Worm (Caenorhabditis elegans): ENCODE data around the gene F28H6.7.

Gene F28H6.7

DNA sequence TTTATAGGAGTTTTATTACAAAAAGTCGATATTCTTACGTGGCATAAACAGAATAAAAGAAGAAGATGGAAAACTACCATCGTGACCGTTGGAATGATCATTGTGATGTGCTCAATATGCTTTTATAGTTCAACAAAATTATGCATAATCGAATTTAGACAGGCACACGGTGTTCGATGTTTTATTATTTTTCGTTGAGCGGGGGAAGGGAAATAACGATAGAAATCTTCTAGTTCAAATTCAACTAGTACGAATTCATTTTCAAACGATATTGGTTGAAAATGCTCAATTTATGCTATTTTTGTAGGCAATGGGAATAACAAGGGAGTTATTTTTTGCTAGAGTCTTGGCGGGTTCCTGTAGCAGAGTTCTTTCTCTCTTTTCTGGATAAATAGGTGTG is 37.3 kb upstream of the F28H6.7 start, which contains the start of gene C33G3.5:
Gene C33G3.5, minus strand, starts transcription at position 101 of the 400 bp plus-strand sequence.
- no peak for TF ChIP-seq lin-1 (GFP tag; IDR thresholded peaks at IDR 0.05)
- TF ChIP-seq mdl-1 (tag; optimal IDR thresholded peaks at IDR 0.05) = no peak
- no peak for TF ChIP-seq dmd-6 (GFP tag; IDR thresholded peaks at IDR 0.05)
- no peak for TF ChIP-seq lsy-2 (tag; optimal IDR thresholded peaks at IDR 0.05)
- TF ChIP-seq saeg-2 (GFP tag; IDR thresholded peaks at IDR 0.05) = no peak
- no peak for TF ChIP-seq nhr-237 (tag; optimal IDR thresholded peaks at IDR 0.05)
- no peak for TF ChIP-seq F49E8.2 (tag; optimal IDR thresholded peaks at IDR 0.05; ENCODE audit: borderline replicate concordance)
- no peak for TF ChIP-seq aha-1 (tag)
- no peak for TF ChIP-seq unc-130 (GFP tag; optimal IDR thresholded peaks at IDR 0.05)
- no peak for TF ChIP-seq snpc-4 (tag; optimal IDR thresholded peaks at IDR 0.05)
- TF ChIP-seq ztf-11 (tag; optimal IDR thresholded peaks at IDR 0.05) = no peak
- no peak for TF ChIP-seq dpl-1 (GFP tag; optimal IDR thresholded peaks at IDR 0.05)
- no peak for TF ChIP-seq R02D3.7 (tag; optimal IDR thresholded peaks at IDR 0.05)
- no peak for TF ChIP-seq lin-38 (GFP tag; IDR thresholded peaks at IDR 0.05)
- TF ChIP-seq zfp-2 (tag; optimal IDR thresholded peaks at IDR 0.05) = no peak

DNA sequence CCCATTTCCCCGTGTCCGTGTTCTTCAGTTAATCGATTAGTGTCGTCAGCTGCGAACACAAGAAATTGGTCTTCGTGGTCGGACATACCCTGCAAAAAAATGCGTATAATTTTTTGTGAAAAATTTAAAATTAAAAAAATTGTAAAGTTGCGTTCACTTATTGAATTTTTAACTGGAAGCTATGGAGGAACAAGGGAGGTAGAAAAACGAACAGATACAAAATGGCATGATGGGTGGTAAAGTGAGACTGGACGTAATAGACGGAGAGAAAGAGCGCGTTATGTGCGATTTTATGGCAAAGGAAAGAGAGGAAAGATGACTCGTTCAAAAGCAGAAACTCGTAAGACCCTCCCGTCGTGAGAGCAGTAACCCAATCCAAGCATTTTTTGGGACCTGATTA is 31.7 kb upstream of the F28H6.7 start, which contains the start of gene C33G3.6:
Gene C33G3.6, minus strand, starts transcription at position 101 of the 400 bp plus-strand sequence.
- TF ChIP-seq zfp-3 (GFP tag; conservative IDR thresholded peaks at IDR 0.05) (no peak), unc-62 (GFP tag; optimal IDR thresholded peaks at IDR 0.05 in 1 of 2) (peak in 1 of 2 experiments; percentile 2), unc-62 (tag; optimal IDR thresholded peaks at IDR 0.05) (no peak)

DNA sequence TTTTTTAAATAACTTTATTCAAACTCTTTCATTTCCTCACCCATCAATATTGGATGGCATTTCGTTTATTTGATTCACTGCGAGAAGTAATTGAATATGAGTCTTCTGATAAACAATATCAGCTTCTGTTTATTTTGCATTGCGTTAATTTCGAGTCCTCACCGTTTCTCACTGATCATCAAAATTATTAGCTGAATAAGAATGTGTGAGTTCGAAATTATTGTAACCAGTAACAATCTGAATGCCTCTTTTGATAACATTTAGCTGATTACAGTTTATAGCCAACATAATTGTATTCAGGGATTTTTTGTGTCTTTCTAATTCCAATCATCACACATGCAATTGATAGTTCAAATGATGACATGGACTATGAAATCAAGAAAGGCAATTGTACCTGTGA is 30.7 kb upstream of the F28H6.7 start, which contains the start of gene F16B12.1:
Gene F16B12.1, plus strand, starts transcription at position 301 of the 400 bp plus-strand sequence.
- no peak for TF ChIP-seq Y5F2A.4 (GFP tag; optimal IDR thresholded peaks at IDR 0.05)
- no peak for TF ChIP-seq sdz-12 (GFP tag; optimal IDR thresholded peaks at IDR 0.05)
- TF ChIP-seq ztf-7 (tag; optimal IDR thresholded peaks at IDR 0.05) = no peak

DNA sequence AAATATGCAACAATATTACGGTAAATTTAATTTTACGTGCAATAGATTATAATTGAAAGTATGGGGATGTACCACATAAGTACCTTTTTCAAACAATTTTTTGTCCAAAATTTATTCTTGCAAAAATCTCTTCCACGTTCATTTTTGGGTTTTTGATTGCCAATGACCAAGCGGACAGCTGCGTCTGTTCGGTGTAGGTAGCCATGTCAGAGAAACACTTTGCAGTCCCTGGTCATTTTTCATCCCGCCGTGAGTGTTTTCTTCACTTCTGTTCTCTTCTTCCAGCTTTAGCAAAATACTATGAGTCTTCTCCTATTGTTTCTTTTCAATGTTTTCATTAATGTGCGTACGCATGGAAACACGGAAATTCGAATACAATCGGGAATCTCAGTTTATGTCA is 25.8 kb upstream of the F28H6.7 start, which contains the start of gene dsl-4:
Gene dsl-4, plus strand, starts transcription at position 301 of the 400 bp plus-strand sequence.
- no peak for TF ChIP-seq D1046.2 (GFP tag; IDR thresholded peaks at IDR 0.05)
- TF ChIP-seq hmg-1.1 (GFP tag; IDR thresholded peaks at IDR 0.05) = no peak
- TF ChIP-seq mxl-2 (GFP tag; conservative IDR thresholded peaks at IDR 0.05) = no peak
- no peak for TF ChIP-seq arid-1 (GFP tag; conservative IDR thresholded peaks at IDR 0.05)
- no peak for TF ChIP-seq ceh-28 (tag; optimal IDR thresholded peaks at IDR 0.05)
- TF ChIP-seq lir-3 (tag; optimal IDR thresholded peaks at IDR 0.05) = no peak
- no peak for TF ChIP-seq lin-1 (GFP tag; IDR thresholded peaks at IDR 0.05)
- TF ChIP-seq ceh-82 (tag; optimal IDR thresholded peaks at IDR 0.05) = no peak
- TF ChIP-seq aly-2 (tag; optimal IDR thresholded peaks at IDR 0.05) = no peak

DNA sequence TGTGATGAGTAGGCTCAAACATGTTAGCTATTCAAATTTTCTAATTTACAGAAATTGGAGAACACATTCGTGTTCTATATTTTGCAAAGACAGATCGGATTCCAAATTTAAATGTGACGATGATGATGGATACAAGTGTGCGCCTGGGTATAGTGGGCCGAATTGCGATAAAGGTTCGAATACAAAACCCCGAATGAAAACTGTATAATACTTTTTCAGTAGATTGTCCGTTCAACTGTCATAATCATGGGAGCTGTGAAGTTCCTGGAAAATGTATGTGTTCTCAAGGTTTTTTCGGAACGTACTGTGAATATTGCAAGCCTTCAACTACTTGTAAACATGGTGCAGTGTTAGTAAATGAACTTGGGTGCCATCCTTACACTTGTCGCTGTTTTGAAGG is 24.9 kb upstream of the F28H6.7 start:
- no peak for TF ChIP-seq nhr-77 (tag; optimal IDR thresholded peaks at IDR 0.05)
- no peak for TF ChIP-seq unc-130 (GFP tag; optimal IDR thresholded peaks at IDR 0.05)
- TF ChIP-seq Y48G9A.11 (GFP tag; IDR thresholded peaks at IDR 0.05) = no peak
- peak in 1 of 2 experiments; percentile 84 for TF ChIP-seq unc-62 (GFP tag; optimal IDR thresholded peaks at IDR 0.05 in 1 of 2)
- no peak for TF ChIP-seq unc-62 (tag; optimal IDR thresholded peaks at IDR 0.05)

DNA sequence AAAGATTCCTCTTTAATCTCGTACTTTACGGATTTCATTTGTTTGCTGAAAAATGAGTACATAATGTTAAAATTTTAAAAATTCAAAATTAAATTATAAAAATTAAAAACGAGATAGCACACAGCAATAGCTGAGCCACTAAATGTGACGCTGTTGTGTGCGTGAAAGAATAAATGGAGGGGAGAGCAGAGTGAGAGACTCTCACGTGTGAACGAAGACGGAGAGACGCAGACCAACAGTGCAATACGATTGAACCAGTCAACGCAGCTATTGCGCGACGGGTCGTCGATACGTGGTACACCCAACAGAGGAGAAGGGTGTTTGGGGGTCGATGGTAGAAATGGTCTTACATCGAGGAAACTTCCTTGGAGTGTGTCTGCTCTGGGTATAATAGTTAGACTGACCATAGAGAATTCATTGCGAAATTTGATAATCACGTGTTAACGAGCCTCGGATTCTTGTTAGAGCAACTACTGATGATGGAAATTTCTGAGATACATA is 17.2 kb upstream of the F28H6.7 start, which contains the start of gene F16B12.4:
Gene F16B12.4, minus strand, starts transcription at position 51 of the 501 bp plus-strand sequence.
- TF ChIP-seq aha-1 (tag) (peak; percentile 96), dve-1 (tag; optimal IDR thresholded peaks at IDR 0.05; ENCODE audit: insufficient read depth) (no peak), dmd-8 (GFP tag; IDR thresholded peaks at IDR 0.05) (peak; percentile 52; the same call in 1 of the 2 replicates), hmg-1.1 (GFP tag; IDR thresholded peaks at IDR 0.05) (peak; percentile 53), hlh-30 (tag; optimal IDR thresholded peaks at IDR 0.05; ENCODE audit: insufficient read depth) (peak; percentile 66)
